Worm (Caenorhabditis elegans) whole organism, L3 larva: Measurements from ENCODE around the gene srw-77.

Experiments
- R02D3.7 ChIP-seq: fragments of 150-350 bp; optimal IDR thresholded peaks from 2 replicates; lab custom pipeline; 2014; ENCODE audit warnings: missing biosample characterization, missing genetic modification characterization
- ZK546.5 ChIP-seq: sonication (generic microtip); optimal IDR thresholded peaks from 2 replicates; lab custom pipeline; 2017; ENCODE audit warnings: missing biosample characterization, missing genetic modification characterization
- aly-2 ChIP-seq: fragments of 150-350 bp; optimal IDR thresholded peaks from 2 replicates; lab custom pipeline; 2014; ENCODE audit warnings: missing biosample characterization, missing genetic modification characterization
- ama-1 ChIP-seq: fragments of 150-350 bp; optimal IDR thresholded peaks from 2 replicates; lab custom pipeline; 2018
- ceh-28 ChIP-seq: fragments of 150-350 bp; optimal IDR thresholded peaks from 2 replicates; lab custom pipeline; 2014; ENCODE audit warnings: missing biosample characterization, missing genetic modification reagents, missing genetic modification characterization
- ceh-82 ChIP-seq: fragments of 150-350 bp; optimal IDR thresholded peaks from 2 replicates; lab custom pipeline; 2014; ENCODE audit warnings: missing biosample characterization, missing genetic modification characterization
- ceh-9 ChIP-seq: sonication (generic microtip); optimal IDR thresholded peaks from 2 replicates; lab custom pipeline; 2018; ENCODE audit warnings: missing biosample characterization, missing genetic modification characterization
- daf-12 ChIP-seq: fragments of 150-350 bp; optimal IDR thresholded peaks from 2 replicates; lab custom pipeline; 2014; ENCODE audit warnings: missing biosample characterization, missing genetic modification reagents, missing genetic modification characterization
- egl-27 ChIP-seq: sonication (generic microtip); optimal IDR thresholded peaks from 4 replicates; lab custom pipeline; 2017; ENCODE audit warnings: missing biosample characterization, missing genetic modification reagents, missing genetic modification characterization
- elt-1 ChIP-seq: fragments of 150-350 bp; optimal IDR thresholded peaks from 2 replicates; lab custom pipeline; 2014; ENCODE audit warnings: missing biosample characterization, missing genetic modification characterization
- elt-2 ChIP-seq: sonication (generic microtip); optimal IDR thresholded peaks from 2 replicates; lab custom pipeline; 2016; ENCODE audit warnings: missing genetic modification reagents, mild to moderate bottlenecking, missing genetic modification characterization, missing compliant biosample characterization
- elt-3 ChIP-seq, 3 experiments: fragments of 150-350 bp in 1 of 3; sonication (generic microtip) in 2 of 3; optimal IDR thresholded peaks; 2 replicates in 2 of 3; 4 replicates in 1 of 3; lab custom pipeline; 2014 to 2017; ENCODE audit warnings: missing biosample characterization in 3 of 3, missing genetic modification characterization in 3 of 3
- eor-1 ChIP-seq, 2 experiments: fragments of 150-350 bp; optimal IDR thresholded peaks; 2 replicates each; lab custom pipeline; 2014 to 2018; ENCODE audit warnings: missing biosample characterization in 2 of 2, missing genetic modification characterization in 2 of 2
- fkh-10 ChIP-seq: sonication (generic microtip); optimal IDR thresholded peaks from 2 replicates; lab custom pipeline; 2017; ENCODE audit warnings: missing biosample characterization, missing genetic modification reagents, missing genetic modification characterization
- fkh-2 ChIP-seq: fragments of 150-350 bp; optimal IDR thresholded peaks from 2 replicates; lab custom pipeline; 2014; ENCODE audit warnings: missing biosample characterization, missing genetic modification reagents, missing genetic modification characterization
- jun-1 ChIP-seq: fragments of 150-350 bp; optimal IDR thresholded peaks from 2 replicates; lab custom pipeline; 2014; ENCODE audit warnings: missing biosample characterization, missing genetic modification reagents, missing genetic modification characterization
- lin-15B ChIP-seq: fragments of 150-350 bp; optimal IDR thresholded peaks from 2 replicates; lab custom pipeline; 2014; ENCODE audit warnings: missing biosample characterization, missing genetic modification characterization
- lin-39 ChIP-seq: fragments of 150-350 bp; optimal IDR thresholded peaks from 2 replicates; lab custom pipeline; 2018; ENCODE audit warnings: missing biosample characterization, missing genetic modification reagents, missing genetic modification characterization
- mdl-1 ChIP-seq: fragments of 150-350 bp; optimal IDR thresholded peaks from 2 replicates; lab custom pipeline; 2014; ENCODE audit warnings: missing biosample characterization, missing genetic modification characterization
- mml-1 ChIP-seq: fragments of 150-350 bp; sonication (generic microtip); optimal IDR thresholded peaks from 3 replicates; lab custom pipeline; 2014; ENCODE audit warnings: missing biosample characterization, missing genetic modification characterization
- nhr-11 ChIP-seq: fragments of 150-350 bp; optimal IDR thresholded peaks from 2 replicates; lab custom pipeline; 2014; ENCODE audit warnings: missing biosample characterization, missing genetic modification characterization
- nhr-12 ChIP-seq: fragments of 150-350 bp; optimal IDR thresholded peaks from 2 replicates; lab custom pipeline; 2014; ENCODE audit warnings: missing biosample characterization, missing genetic modification characterization
- nhr-237 ChIP-seq: fragments of 150-350 bp; optimal IDR thresholded peaks from 2 replicates; lab custom pipeline; 2014; ENCODE audit warnings: missing biosample characterization, missing genetic modification characterization
- nhr-28 ChIP-seq: fragments of 150-350 bp; optimal IDR thresholded peaks from 2 replicates; lab custom pipeline; 2014; ENCODE audit warnings: missing biosample characterization, missing genetic modification characterization
- nhr-43 ChIP-seq: sonication (generic microtip); optimal IDR thresholded peaks from 2 replicates; lab custom pipeline; 2016; ENCODE audit warnings: mild to moderate bottlenecking, missing genetic modification characterization, missing compliant biosample characterization; ENCODE audit not compliant: poor library complexity, severe bottlenecking
- nhr-77 ChIP-seq: fragments of 150-350 bp; optimal IDR thresholded peaks from 2 replicates; lab custom pipeline; 2014; ENCODE audit warnings: missing biosample characterization, missing genetic modification characterization
- pqm-1 ChIP-seq: fragments of 150-350 bp; optimal IDR thresholded peaks from 2 replicates; lab custom pipeline; 2017; ENCODE audit warnings: missing biosample characterization, missing genetic modification characterization, inconsistent platforms
- sea-2 ChIP-seq: fragments of 150-350 bp; sonication (generic microtip); optimal IDR thresholded peaks from 4 replicates; lab custom pipeline; 2014; ENCODE audit warnings: missing biosample characterization, missing genetic modification reagents, missing genetic modification characterization
- skn-1 ChIP-seq: fragments of 150-350 bp; optimal IDR thresholded peaks from 2 replicates; lab custom pipeline; 2014; ENCODE audit warnings: missing biosample characterization, missing genetic modification characterization
- snpc-4 ChIP-seq: fragments of 150-350 bp; optimal IDR thresholded peaks from 2 replicates; lab custom pipeline; 2014; ENCODE audit warnings: missing biosample characterization, missing genetic modification characterization
- unc-39 ChIP-seq: sonication (generic microtip); optimal IDR thresholded peaks from 4 replicates; lab custom pipeline; 2017; ENCODE audit warnings: missing biosample characterization, missing genetic modification characterization
- unc-62 ChIP-seq: fragments of 150-350 bp; sonication (generic microtip); optimal IDR thresholded peaks from 4 replicates; lab custom pipeline; 2014; ENCODE audit warnings: missing biosample characterization, missing genetic modification reagents, missing genetic modification characterization
- zag-1 ChIP-seq: fragments of 150-350 bp; optimal IDR thresholded peaks from 2 replicates; lab custom pipeline; 2014; ENCODE audit warnings: missing biosample characterization, missing genetic modification characterization
- ztf-11 ChIP-seq: fragments of 150-350 bp; optimal IDR thresholded peaks from 2 replicates; lab custom pipeline; 2014; ENCODE audit warnings: missing biosample characterization, missing genetic modification characterization

Gene srw-77

ce11 chrV:16679981-16680380 lies 36.5 kb upstream of the srw-77 start, which contains the start of gene srw-44:
Gene srw-44 (plus strand): TSS chrV:16680281.
- TF ChIP-seq sea-2 (GFP tag; lab: Kevin White, UChicago): no peak
- TF ChIP-seq jun-1 (tag; lab: Kevin White, UChicago): no peak
- no peak for TF ChIP-seq R02D3.7 (tag; lab: Kevin White, UChicago)
- TF ChIP-seq elt-2 (tag; lab: Kevin White, UChicago): no peak
- TF ChIP-seq zag-1 (tag; lab: Kevin White, UChicago): no peak
- TF ChIP-seq ceh-28 (tag; lab: Kevin White, UChicago): no peak
- no peak for TF ChIP-seq nhr-77
- no peak for TF ChIP-seq nhr-237 (tag; lab: Kevin White, UChicago)
- TF ChIP-seq ZK546.5 (tag; lab: Kevin White, UChicago): no peak
- TF ChIP-seq eor-1 (tag; optimal IDR thresholded peaks at IDR 0.05; lab: Kevin White, UChicago): no peak

ce11 chrV:16679237-16679636 lies 35.8 kb upstream of the srw-77 start, which contains the start of gene srz-103:
Gene srz-103 (minus strand): TSS chrV:16679337.
- TF ChIP-seq nhr-11 (tag; lab: Kevin White, UChicago) (no peak), unc-39 (no peak), nhr-77 (no peak), skn-1 (tag; lab: Kevin White, UChicago) (no peak), ceh-82 (tag; lab: Kevin White, UChicago) (no peak), lin-39 (no peak)

- TF ChIP-seq ztf-11 (tag; lab: Kevin White, UChicago) (no peak), jun-1 (tag; lab: Kevin White, UChicago) (no peak), unc-39 (no peak), daf-12 (tag; lab: Kevin White, UChicago) (no peak), nhr-28 (tag; lab: Kevin White, UChicago) (no peak), elt-2 (tag; lab: Kevin White, UChicago) (no peak), zag-1 (tag; lab: Kevin White, UChicago) (no peak), nhr-237 (tag; lab: Kevin White, UChicago) (no peak), mdl-1 (tag; lab: Kevin White, UChicago) (no peak), mml-1 (no peak), ZK546.5 (tag; lab: Kevin White, UChicago) (no peak), elt-1 (tag; lab: Kevin White, UChicago) (no peak), nhr-11 (tag; lab: Kevin White, UChicago) (no peak), fkh-10 (GFP tag; lab: Kevin White, UChicago) (no peak), nhr-43 (tag; lab: Kevin White, UChicago) (no peak), aly-2 (tag; lab: Kevin White, UChicago) (no peak), unc-62 (no peak), nhr-12 (no peak), lin-15B (tag; lab: Kevin White, UChicago) (no peak), ceh-9 (tag; lab: Kevin White, UChicago) (no peak)
These were observed 32.1 kb upstream of the srw-77 start, which contains the start of gene srz-1 for ce11 chrV:16675553-16675952. Gene srz-1 (plus strand): TSS chrV:16675853.

ce11 chrV:16674399-16674798 lies 30.9 kb upstream of the srw-77 start:
- TF ChIP-seq eor-1 (tag; optimal IDR thresholded peaks at IDR 0.05; lab: Kevin White, UChicago) (no peak), ama-1 (lab: Kevin White, UChicago) (no peak), elt-1 (tag; lab: Kevin White, UChicago) (no peak), nhr-43 (tag; lab: Kevin White, UChicago) (no peak), R02D3.7 (tag; lab: Kevin White, UChicago) (no peak), daf-12 (tag; lab: Kevin White, UChicago) (no peak), pqm-1 (tag; lab: Kevin White, UChicago) (no peak), elt-2 (tag; lab: Kevin White, UChicago) (no peak), snpc-4 (tag; lab: Kevin White, UChicago) (no peak), fkh-2 (tag; lab: Kevin White, UChicago) (no peak), elt-3 (tag; optimal IDR thresholded peaks at IDR 0.05; lab: Kevin White, UChicago) (no peak), ceh-28 (tag; lab: Kevin White, UChicago) (no peak), egl-27 (tag; lab: Kevin White, UChicago) (no peak), nhr-237 (tag; lab: Kevin White, UChicago) (no peak), mdl-1 (tag; lab: Kevin White, UChicago) (no peak), nhr-28 (tag; lab: Kevin White, UChicago) (no peak)
